Worm (Caenorhabditis elegans) whole organism, L2 larva: ENCODE results near the gene srd-4.

Experiments
- C34F6.9 ChIP-seq: fragments of 150-350 bp; optimal IDR thresholded peaks from 2 replicates; lab custom pipeline; 2014; ENCODE audit warnings: missing biosample characterization, missing genetic modification characterization
- F13H6.1 ChIP-seq: sonication (generic microtip); optimal IDR thresholded peaks from 2 replicates; lab custom pipeline; 2016; ENCODE audit warnings: missing genetic modification characterization, missing compliant biosample characterization
- R02D3.7 ChIP-seq: fragments of 150-350 bp; optimal IDR thresholded peaks from 2 replicates; lab custom pipeline; 2014; ENCODE audit warnings: missing biosample characterization, missing genetic modification characterization
- Y55F3AM.14 ChIP-seq: fragments of 200-800 bp; sonication (Bioruptor generic); optimal IDR thresholded peaks from 2 replicates; lab custom pipeline; 2018; ENCODE audit warnings: mild to moderate bottlenecking, missing genetic modification characterization, missing compliant biosample characterization
- aly-2 ChIP-seq: fragments of 150-350 bp; optimal IDR thresholded peaks from 2 replicates; lab custom pipeline; 2014; ENCODE audit warnings: missing biosample characterization, missing genetic modification characterization
- ama-1 ChIP-seq: fragments of 150-350 bp; optimal IDR thresholded peaks from 2 replicates; lab custom pipeline; 2018; ENCODE audit warnings: inconsistent platforms
- blmp-1 ChIP-seq: sonication (generic microtip); optimal IDR thresholded peaks from 2 replicates; lab custom pipeline; 2017; ENCODE audit warnings: missing genetic modification characterization, mild to moderate bottlenecking, missing compliant biosample characterization, antibody characterized with exemption, moderate library complexity; ENCODE audit not compliant: insufficient read depth
- ceh-16 ChIP-seq: fragments of 150-350 bp; optimal IDR thresholded peaks from 2 replicates; lab custom pipeline; 2014; ENCODE audit warnings: missing biosample characterization, missing genetic modification characterization
- ceh-82 ChIP-seq: fragments of 150-350 bp; optimal IDR thresholded peaks from 2 replicates; lab custom pipeline; 2014; ENCODE audit warnings: missing biosample characterization, missing genetic modification characterization
- crh-2 ChIP-seq: sonication (generic microtip); optimal IDR thresholded peaks from 2 replicates; lab custom pipeline; 2017; ENCODE audit warnings: missing biosample characterization, missing genetic modification characterization
- dmd-4 ChIP-seq: sonication (generic microtip); optimal IDR thresholded peaks from 2 replicates; lab custom pipeline; 2017; ENCODE audit warnings: missing biosample characterization, missing genetic modification characterization
- egl-27 ChIP-seq: sonication (generic microtip); optimal IDR thresholded peaks from 3 replicates; lab custom pipeline; 2017; ENCODE audit warnings: missing biosample characterization, missing genetic modification reagents, missing genetic modification characterization
- elt-3 ChIP-seq: sonication (generic microtip); optimal IDR thresholded peaks from 2 replicates; lab custom pipeline; 2017; ENCODE audit warnings: missing biosample characterization, missing genetic modification characterization
- gmeb-1 ChIP-seq: fragments of 150-350 bp; optimal IDR thresholded peaks from 2 replicates; lab custom pipeline; 2014; ENCODE audit warnings: missing biosample characterization, missing genetic modification characterization
- lin-13 ChIP-seq: fragments of 150-350 bp; optimal IDR thresholded peaks from 2 replicates; lab custom pipeline; 2014; ENCODE audit warnings: missing biosample characterization, missing genetic modification reagents, missing genetic modification characterization
- lsy-2 ChIP-seq, 2 experiments: fragments of 150-350 bp in 1 of 2; sonication (generic microtip) in 1 of 2; optimal IDR thresholded peaks; 2 replicates each; lab custom pipeline; 2014 to 2017; ENCODE audit warnings: missing biosample characterization in 2 of 2, missing genetic modification characterization in 2 of 2
- mab-5 ChIP-seq: fragments of 150-350 bp; optimal IDR thresholded peaks from 2 replicates; lab custom pipeline; 2014; ENCODE audit warnings: missing biosample characterization, missing genetic modification characterization
- mbf-1 ChIP-seq: sonication (generic microtip); optimal IDR thresholded peaks from 2 replicates; lab custom pipeline; 2017; ENCODE audit warnings: missing biosample characterization, missing genetic modification characterization
- mdl-1 ChIP-seq, 2 experiments: fragments of 150-350 bp in 1 of 2; sonication (generic microtip) in 1 of 2; optimal IDR thresholded peaks; 2 replicates each; lab custom pipeline; 2017; ENCODE audit warnings: missing biosample characterization in 2 of 2, missing genetic modification characterization in 2 of 2
- nhr-10 ChIP-seq: sonication (generic microtip); optimal IDR thresholded peaks from 2 replicates; lab custom pipeline; 2017; ENCODE audit warnings: missing biosample characterization, missing genetic modification characterization
- nhr-11 ChIP-seq: fragments of 150-350 bp; optimal IDR thresholded peaks from 2 replicates; lab custom pipeline; 2014; ENCODE audit warnings: missing biosample characterization, missing genetic modification characterization
- nhr-12 ChIP-seq: fragments of 150-350 bp; optimal IDR thresholded peaks from 2 replicates; lab custom pipeline; 2014; ENCODE audit warnings: missing biosample characterization, missing genetic modification characterization
- nhr-129 ChIP-seq: fragments of 150-350 bp; optimal IDR thresholded peaks from 2 replicates; lab custom pipeline; 2014; ENCODE audit warnings: missing biosample characterization, missing genetic modification characterization
- nhr-21 ChIP-seq: fragments of 150-350 bp; optimal IDR thresholded peaks from 2 replicates; lab custom pipeline; 2014; ENCODE audit warnings: missing biosample characterization, missing genetic modification characterization
- nhr-237 ChIP-seq: fragments of 150-350 bp; optimal IDR thresholded peaks from 2 replicates; lab custom pipeline; 2014; ENCODE audit warnings: missing biosample characterization, missing genetic modification characterization
- nhr-6 ChIP-seq: fragments of 150-350 bp; optimal IDR thresholded peaks from 2 replicates; lab custom pipeline; 2014; ENCODE audit warnings: missing biosample characterization, missing genetic modification characterization
- nhr-77 ChIP-seq: fragments of 150-350 bp; optimal IDR thresholded peaks from 2 replicates; lab custom pipeline; 2014; ENCODE audit warnings: missing biosample characterization, missing genetic modification characterization
- sem-4 ChIP-seq: fragments of 150-350 bp; optimal IDR thresholded peaks from 2 replicates; lab custom pipeline; 2014; ENCODE audit warnings: missing biosample characterization, missing genetic modification reagents, missing genetic modification characterization
- skn-1 ChIP-seq: sonication (generic microtip); optimal IDR thresholded peaks from 2 replicates; lab custom pipeline; 2017; ENCODE audit warnings: missing biosample characterization, missing genetic modification characterization
- sma-3 ChIP-seq: sonication (generic microtip); optimal IDR thresholded peaks from 2 replicates; lab custom pipeline; 2016; ENCODE audit warnings: missing genetic modification reagents, missing genetic modification characterization, missing compliant biosample characterization
- sma-9 ChIP-seq, 2 experiments: fragments of 150-350 bp in 1 of 2; sonication (generic microtip) in 1 of 2; optimal IDR thresholded peaks; 2 replicates each; lab custom pipeline; 2014 to 2016; ENCODE audit warnings: missing genetic modification characterization in 2 of 2, mild to moderate bottlenecking in 1 of 2, missing biosample characterization in 1 of 2, missing compliant biosample characterization in 1 of 2, missing genetic modification reagents in 1 of 2, moderate library complexity in 1 of 2
- snpc-4 ChIP-seq: fragments of 150-350 bp; optimal IDR thresholded peaks from 2 replicates; lab custom pipeline; 2014; ENCODE audit warnings: missing biosample characterization, missing genetic modification characterization
- unc-39 ChIP-seq: fragments of 150-350 bp; optimal IDR thresholded peaks from 2 replicates; lab custom pipeline; 2014; ENCODE audit warnings: missing biosample characterization, missing genetic modification characterization
- unc-55 ChIP-seq: fragments of 150-350 bp; sonication (generic microtip); optimal IDR thresholded peaks from 3 replicates; lab custom pipeline; 2014; ENCODE audit warnings: missing biosample characterization, missing genetic modification reagents, missing genetic modification characterization
- unc-62 ChIP-seq: fragments of 150-350 bp; optimal IDR thresholded peaks from 2 replicates; lab custom pipeline; 2014; ENCODE audit warnings: missing biosample characterization, missing genetic modification reagents, missing genetic modification characterization
- zag-1 ChIP-seq: fragments of 150-350 bp; optimal IDR thresholded peaks from 2 replicates; lab custom pipeline; 2014; ENCODE audit warnings: missing biosample characterization, missing genetic modification characterization
- ztf-1 ChIP-seq: fragments of 200-800 bp; sonication (Bioruptor generic); conservative IDR thresholded peaks from 2 replicates; pipeline ENCODE4 v1.3.6; 2022; ENCODE audit warnings: missing genetic modification characterization, missing compliant biosample characterization
- ztf-11 ChIP-seq: sonication (generic microtip); optimal IDR thresholded peaks from 2 replicates; lab custom pipeline; 2017; ENCODE audit warnings: missing biosample characterization, missing genetic modification characterization
- ztf-4 ChIP-seq: fragments of 150-350 bp; optimal IDR thresholded peaks from 2 replicates; lab custom pipeline; 2014; ENCODE audit warnings: missing biosample characterization, missing genetic modification characterization

The srd-4 gene

DNA sequence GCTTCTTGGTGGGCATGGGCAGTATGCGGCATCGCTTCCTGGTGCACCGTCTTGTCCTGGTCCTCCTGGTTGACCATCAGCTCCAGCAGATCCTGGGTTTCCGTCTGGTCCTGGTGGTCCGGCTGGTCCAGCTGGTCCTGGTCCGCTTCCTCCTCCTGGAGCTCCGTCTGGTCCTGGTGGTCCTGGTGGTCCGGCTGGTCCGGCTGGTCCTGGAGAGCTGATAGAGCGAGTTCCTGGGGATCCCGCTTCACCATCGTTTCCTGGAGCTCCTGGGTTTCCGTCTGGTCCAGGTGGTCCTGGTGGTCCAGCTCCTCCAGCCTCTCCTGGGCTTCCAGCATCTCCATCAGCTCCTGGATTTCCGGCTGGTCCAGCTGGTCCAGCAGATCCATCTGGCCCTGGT is 17.7 kb upstream of the srd-4 start:
- TF ChIP-seq ztf-11 (tag; lab: Kevin White, UChicago) (no peak), elt-3 (tag; lab: Kevin White, UChicago) (no peak), dmd-4 (tag; lab: Kevin White, UChicago) (no peak), lsy-2 (tag; optimal IDR thresholded peaks at IDR 0.05; lab: Kevin White, UChicago) (no peak), mdl-1 (tag; optimal IDR thresholded peaks at IDR 0.05; lab: Kevin White, UChicago) (no peak), aly-2 (tag; lab: Kevin White, UChicago) (no peak), ama-1 (lab: Kevin White, UChicago) (no peak), gmeb-1 (tag; lab: Kevin White, UChicago) (no peak), Y55F3AM.14 (no peak), snpc-4 (tag; lab: Kevin White, UChicago) (no peak), zag-1 (tag; lab: Kevin White, UChicago) (no peak), skn-1 (tag; lab: Kevin White, UChicago) (no peak), egl-27 (no peak), ceh-82 (tag; lab: Kevin White, UChicago) (no peak), mab-5 (tag; lab: Kevin White, UChicago) (no peak)

DNA sequence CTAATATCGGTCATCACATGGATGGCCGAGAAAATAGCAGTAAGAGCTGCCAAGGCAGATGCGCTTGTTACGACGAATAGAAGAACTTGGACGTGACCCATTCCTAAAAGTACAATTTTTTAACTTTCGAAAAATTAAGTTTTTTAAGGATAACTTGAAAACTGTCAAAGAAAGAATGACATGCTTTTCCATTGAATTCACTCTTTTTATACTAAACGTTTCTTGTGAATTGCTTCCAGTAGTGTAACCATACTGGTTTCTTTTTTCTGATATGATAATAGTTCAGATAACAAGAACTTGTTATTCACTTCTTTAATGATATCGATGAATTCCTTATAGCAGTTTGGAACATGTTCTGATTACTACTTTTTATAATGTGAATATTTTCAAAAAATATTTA is 17.1 kb upstream of the srd-4 start, which contains the start of gene col-37:
Gene col-37 (minus strand): TSS at position 101 of the 400 bp plus-strand sequence.
- peak; percentile 18 for TF ChIP-seq unc-55 (GFP tag; lab: Kevin White, UChicago)
- TF ChIP-seq unc-62 (GFP tag; lab: Kevin White, UChicago): no peak
- TF ChIP-seq, all 48 proteins: peak for 1

- TF ChIP-seq nhr-10: no peak
- TF ChIP-seq Y55F3AM.14: no peak
- TF ChIP-seq nhr-21 (tag; lab: Kevin White, UChicago): no peak
- TF ChIP-seq ztf-4 (tag; lab: Kevin White, UChicago): no peak
- TF ChIP-seq nhr-11: no peak
- no peak for TF ChIP-seq elt-3 (tag; lab: Kevin White, UChicago)
- TF ChIP-seq sma-9 (GFP tag; optimal IDR thresholded peaks at IDR 0.05; lab: Kevin White, UChicago): no peak
- no peak for TF ChIP-seq sma-9 (tag; optimal IDR thresholded peaks at IDR 0.05; lab: Kevin White, UChicago)
- no peak for TF ChIP-seq ama-1 (lab: Kevin White, UChicago)
- TF ChIP-seq blmp-1 (tag; lab: Kevin White, UChicago): no peak
- no peak for TF ChIP-seq F13H6.1
- no peak for TF ChIP-seq aly-2 (tag; lab: Kevin White, UChicago)
- no peak for TF ChIP-seq egl-27
- no peak for TF ChIP-seq nhr-77 (tag; lab: Kevin White, UChicago)
Observed at ce11 chrV:12170114-12170513, 14.6 kb upstream of the srd-4 start, which contains the start of gene ZK863.1. Gene ZK863.1, minus strand, starts transcription at chrV:12170214.

DNA sequence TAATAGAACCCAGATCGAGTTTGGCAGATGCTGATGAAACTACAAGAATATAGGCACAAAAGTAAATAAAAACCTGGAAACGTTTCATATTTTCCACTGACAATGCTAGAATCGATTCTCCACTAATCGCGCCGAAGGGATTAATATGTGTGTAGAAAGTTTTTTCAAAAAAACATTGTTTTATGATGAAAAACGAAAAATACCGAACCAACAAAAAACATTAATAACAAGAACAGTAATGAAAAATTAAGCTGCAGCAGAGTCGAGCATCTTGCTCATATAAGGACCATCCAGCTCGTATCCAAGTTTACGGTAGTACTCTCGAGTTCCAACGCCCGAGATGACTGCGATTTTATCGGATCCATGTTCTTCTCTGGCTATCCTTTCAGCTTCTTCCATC is 5.4 kb upstream of the srd-4 start, which contains the start of gene clec-224:
Gene clec-224 (minus strand): TSS at position 101 of the 400 bp plus-strand sequence.
- TF ChIP-seq dmd-4 (tag; lab: Kevin White, UChicago): no peak
- TF ChIP-seq ztf-1 (GFP tag; lab: Robert Waterston, UW): no peak
- no peak for TF ChIP-seq lin-13
- no peak for TF ChIP-seq sma-3
- no peak for TF ChIP-seq nhr-21 (tag; lab: Kevin White, UChicago)
- TF ChIP-seq ceh-16: no peak
- TF ChIP-seq F13H6.1: no peak
- TF ChIP-seq sma-9 (GFP tag; optimal IDR thresholded peaks at IDR 0.05; lab: Kevin White, UChicago): no peak
- no peak for TF ChIP-seq sma-9 (tag; optimal IDR thresholded peaks at IDR 0.05; lab: Kevin White, UChicago)
- no peak for TF ChIP-seq nhr-12 (tag; lab: Kevin White, UChicago)
- no peak for TF ChIP-seq C34F6.9
- TF ChIP-seq elt-3 (tag; lab: Kevin White, UChicago): no peak
- no peak for TF ChIP-seq snpc-4 (tag; lab: Kevin White, UChicago)
- TF ChIP-seq ama-1 (lab: Kevin White, UChicago): no peak
- no peak for TF ChIP-seq crh-2 (tag; lab: Kevin White, UChicago)
- TF ChIP-seq egl-27: no peak
- no peak for TF ChIP-seq nhr-6
- TF ChIP-seq nhr-77 (tag; lab: Kevin White, UChicago): no peak
- TF ChIP-seq ztf-11 (tag; lab: Kevin White, UChicago): no peak
- TF ChIP-seq, all 48 proteins: peak for 0

DNA sequence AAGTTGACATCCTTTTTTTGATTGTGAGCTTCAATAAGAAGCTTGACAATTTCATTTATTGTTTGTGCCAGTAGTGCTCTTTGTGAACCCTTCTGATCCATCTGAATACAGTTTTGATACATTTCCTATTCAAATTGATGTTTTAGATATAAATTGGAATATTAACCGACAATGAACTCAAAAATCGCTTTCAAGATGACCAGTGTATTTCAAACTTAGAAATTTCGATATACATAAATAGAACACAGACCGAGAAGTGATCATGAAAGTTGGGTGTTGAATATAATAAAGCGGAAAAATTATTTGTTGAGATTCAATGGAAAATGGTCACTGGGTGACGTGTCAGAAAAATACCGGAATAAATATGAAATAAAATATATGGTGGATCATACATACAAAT is 3.4 kb upstream of the srd-4 start, which contains the start of gene elpc-3:
Gene elpc-3 (minus strand): TSS at position 101 of the 400 bp plus-strand sequence.
- TF ChIP-seq ztf-1 (GFP tag; lab: Robert Waterston, UW) (no peak), F13H6.1 (no peak), ztf-11 (tag; lab: Kevin White, UChicago) (no peak), R02D3.7 (tag; lab: Kevin White, UChicago) (no peak), ama-1 (lab: Kevin White, UChicago) (no peak), dmd-4 (tag; lab: Kevin White, UChicago) (no peak), nhr-129 (tag; lab: Kevin White, UChicago) (no peak), sem-4 (tag; lab: Kevin White, UChicago) (no peak), mbf-1 (tag; lab: Kevin White, UChicago) (no peak), nhr-6 (no peak), ceh-16 (no peak), Y55F3AM.14 (no peak), nhr-237 (no peak), sma-3 (no peak), unc-39 (tag; lab: Kevin White, UChicago) (no peak)
